Worm (Caenorhabditis elegans): Measurements from ENCODE around the gene Y56A3A.6.
A peak's percentile ranks its signal among the peaks of the same experiment; 100 is the strongest.

Gene Y56A3A.6

DNA sequence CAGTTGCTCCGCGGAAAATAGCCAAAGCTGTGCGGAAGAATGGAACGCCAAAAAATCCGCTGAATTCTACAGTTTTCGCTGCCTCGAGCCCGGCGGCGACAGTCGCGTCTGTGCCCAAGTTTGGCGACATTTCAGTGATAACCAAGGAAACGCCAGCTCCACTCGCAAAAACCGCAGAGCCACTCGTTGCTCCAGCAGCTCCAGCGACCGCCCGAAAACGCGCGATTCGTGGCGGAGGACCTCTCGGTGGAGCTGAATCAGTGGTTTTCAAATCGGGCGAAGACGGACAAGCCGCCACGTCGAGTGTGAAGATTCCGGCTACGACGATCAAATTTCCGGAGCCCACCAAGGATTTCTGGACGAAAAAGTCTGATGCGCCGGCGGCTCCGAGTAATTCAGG, 37.7 kb upstream of the Y56A3A.6 start:
- TF ChIP-seq nhr-41 (GFP tag; IDR thresholded peaks at IDR 0.05) (no peak), duxl-1 (tag; optimal IDR thresholded peaks at IDR 0.05; ENCODE audit: poor library complexity) (no peak), ctbp-1 (GFP tag; IDR thresholded peaks at IDR 0.05) (no peak), attf-4 (tag; optimal IDR thresholded peaks at IDR 0.05) (no peak), set-16 (GFP tag; IDR thresholded peaks at IDR 0.05) (peak; percentile 86), zip-2 (tag; optimal IDR thresholded peaks at IDR 0.05) (no peak), lin-1 (GFP tag; IDR thresholded peaks at IDR 0.05) (no peak)

DNA sequence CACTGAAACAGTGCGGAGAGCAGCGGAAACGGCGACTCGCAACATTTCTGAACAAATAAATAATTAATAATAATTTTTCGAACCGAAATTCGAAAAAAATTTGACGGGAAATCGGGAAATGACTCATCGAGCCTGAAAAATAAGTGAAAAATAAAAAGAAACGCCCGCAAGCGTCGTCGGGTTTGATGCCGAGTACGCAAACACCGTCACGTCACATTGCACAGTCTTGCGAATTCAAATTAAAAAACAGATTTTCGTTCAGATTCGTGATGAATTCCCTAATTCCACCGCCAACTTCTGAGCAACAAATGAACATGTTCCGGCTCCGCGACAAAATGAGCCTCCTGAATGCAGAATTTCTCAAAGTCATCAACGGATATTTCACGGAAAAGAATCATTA, 37.1 kb upstream of the Y56A3A.6 start, which contains the start of the genes ndab-1 and npp-16:
Gene ndab-1 (minus strand): TSS at position 47 of the 400 bp plus-strand sequence.
Gene npp-16 (plus strand): TSS at position 263 of the 400 bp plus-strand sequence.
- TF ChIP-seq nhr-6 (tag; optimal IDR thresholded peaks at IDR 0.05), result no peak
- TF ChIP-seq mes-2 (tag; optimal IDR thresholded peaks at IDR 0.05; ENCODE audit: poor library complexity, severe bottlenecking), result peak; percentile 76
- TF ChIP-seq lim-7 (GFP tag; IDR thresholded peaks at IDR 0.05), result peak; percentile 11; the same call in 1 of the 2 replicates
- TF ChIP-seq lsy-2 (tag; optimal IDR thresholded peaks at IDR 0.05), result peak in 1 of 2 experiments; percentile 43
- no peak for TF ChIP-seq daf-12 (tag; optimal IDR thresholded peaks at IDR 0.05)
- peak; percentile 61 for TF ChIP-seq lin-38 (GFP tag; IDR thresholded peaks at IDR 0.05)
- no peak for TF ChIP-seq dve-1 (tag; optimal IDR thresholded peaks at IDR 0.05; ENCODE audit: insufficient read depth)
- peak; percentile 54 for TF ChIP-seq dpl-1 (GFP tag; optimal IDR thresholded peaks at IDR 0.05)

DNA sequence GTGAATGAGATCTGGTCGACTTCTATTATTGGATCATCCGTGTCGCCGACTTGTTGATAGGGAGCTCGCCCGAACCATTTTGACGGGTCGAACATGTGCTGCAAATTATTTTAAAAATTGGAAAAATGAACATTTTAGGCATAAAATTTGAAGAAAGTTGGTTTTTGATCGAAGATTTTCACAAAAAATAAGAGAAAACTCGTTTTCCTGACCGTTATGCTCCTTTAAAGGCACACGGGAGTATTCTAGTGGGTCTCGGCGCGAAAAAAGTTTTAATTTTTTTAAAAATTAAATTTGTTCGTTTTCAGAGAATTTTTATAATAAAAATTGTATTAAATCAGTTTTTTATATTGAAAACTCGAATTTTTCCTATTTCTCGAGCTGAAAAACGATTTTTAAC, 35.6 kb upstream of the Y56A3A.6 start, which contains the start of gene Y56A3A.16:
Gene Y56A3A.16 (minus strand): TSS at position 101 of the 400 bp plus-strand sequence.
- TF ChIP-seq daf-16 (GFP tag; optimal IDR thresholded peaks at IDR 0.05), result no peak
- no peak for TF ChIP-seq daf-16 (tag; optimal IDR thresholded peaks at IDR 0.05)
- TF ChIP-seq ZK546.5 (tag; optimal IDR thresholded peaks at IDR 0.05), result no peak
- TF ChIP-seq lsy-2 (tag; optimal IDR thresholded peaks at IDR 0.05), result no peak
- TF ChIP-seq unc-62 (GFP tag; optimal IDR thresholded peaks at IDR 0.05 in 1 of 2), result no peak
- no peak for TF ChIP-seq unc-62 (tag; optimal IDR thresholded peaks at IDR 0.05)
- TF ChIP-seq nhr-10 (tag; optimal IDR thresholded peaks at IDR 0.05), result no peak
- TF ChIP-seq sdz-12 (GFP tag; optimal IDR thresholded peaks at IDR 0.05), result no peak
- no peak for TF ChIP-seq nhr-102 (tag; optimal IDR thresholded peaks at IDR 0.05)
- no peak for TF ChIP-seq attf-4 (tag; optimal IDR thresholded peaks at IDR 0.05)
- TF ChIP-seq nhr-111 (GFP tag; optimal IDR thresholded peaks at IDR 0.05), result no peak
- TF ChIP-seq ztf-11 (tag; optimal IDR thresholded peaks at IDR 0.05), result no peak

DNA sequence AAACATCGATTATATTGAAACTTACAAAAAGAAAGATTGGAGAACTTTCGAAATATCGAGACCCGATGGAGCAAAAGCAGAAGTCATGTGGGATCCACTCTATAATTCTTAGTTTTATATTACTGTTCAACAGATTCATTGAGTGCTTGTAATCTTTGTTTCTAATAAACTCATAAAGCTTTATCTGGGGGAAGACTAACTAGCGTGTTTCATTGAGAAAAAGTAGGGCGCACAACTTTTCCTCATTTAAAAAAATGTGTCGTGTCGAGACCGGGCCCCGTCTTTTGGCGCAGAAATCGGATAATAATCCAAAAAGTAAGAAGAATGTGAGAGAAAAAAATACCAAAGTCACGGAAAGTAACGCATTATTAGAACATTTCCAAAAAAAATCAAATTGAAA, 31.2 kb upstream of the Y56A3A.6 start, which contains the start of gene faah-4:
Gene faah-4 (minus strand): TSS at position 101 of the 400 bp plus-strand sequence.
- TF ChIP-seq daf-19 (GFP tag; conservative IDR thresholded peaks at IDR 0.05), result no peak
- peak in 1 of 2 experiments; percentile 13 for TF ChIP-seq unc-62 (GFP tag; optimal IDR thresholded peaks at IDR 0.05 in 1 of 2)
- no peak for TF ChIP-seq unc-62 (tag; optimal IDR thresholded peaks at IDR 0.05)

DNA sequence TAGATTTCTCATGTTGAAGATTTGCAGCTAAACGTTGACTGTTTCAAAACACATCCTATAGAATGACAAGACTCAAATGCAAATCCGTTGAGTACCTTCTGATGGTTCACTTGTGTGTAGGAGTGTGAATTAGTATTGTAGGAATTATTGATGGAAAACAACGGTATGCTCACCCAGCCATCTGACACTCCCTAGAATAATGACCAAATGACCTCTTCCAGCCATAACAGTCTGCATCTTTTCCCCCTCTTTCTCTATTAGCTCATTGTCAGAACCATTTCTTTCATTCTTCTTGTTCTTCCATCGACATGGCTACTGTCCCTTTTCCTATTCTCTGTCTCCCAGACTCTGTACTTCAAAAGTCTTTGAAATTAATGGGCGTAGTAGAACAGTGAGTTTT, 30.1 kb upstream of the Y56A3A.6 start, which contains the start of gene fbxb-24:
Gene fbxb-24 (plus strand): TSS at position 301 of the 400 bp plus-strand sequence.
- TF ChIP-seq F10B5.3 (tag; optimal IDR thresholded peaks at IDR 0.05), result no peak
- TF ChIP-seq F49E8.2 (tag; optimal IDR thresholded peaks at IDR 0.05; ENCODE audit: borderline replicate concordance), result no peak
- TF ChIP-seq ZK546.5 (tag; optimal IDR thresholded peaks at IDR 0.05), result no peak
- no peak for TF ChIP-seq spr-1 (tag; optimal IDR thresholded peaks at IDR 0.05)
- no peak for TF ChIP-seq ceh-62 (tag; optimal IDR thresholded peaks at IDR 0.05)

DNA sequence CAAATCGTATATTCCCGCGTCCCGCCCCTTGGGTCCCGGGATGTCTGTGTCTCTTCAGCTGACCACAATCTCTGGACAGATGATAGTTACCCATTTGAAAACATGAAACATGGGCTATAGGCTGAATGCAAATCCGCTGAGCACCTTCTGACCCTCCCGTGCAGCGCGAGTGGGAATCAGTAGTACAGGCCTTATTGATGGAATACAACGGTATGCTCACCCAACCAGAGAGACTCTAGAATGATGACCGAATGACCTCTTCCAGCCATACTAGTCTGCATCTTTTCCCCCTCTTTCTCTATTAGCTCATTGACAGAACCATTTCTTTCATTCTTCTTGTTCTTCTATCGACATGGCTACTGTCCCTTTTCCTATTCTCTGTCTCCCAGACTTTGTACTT, 28.6 kb upstream of the Y56A3A.6 start, which contains the start of gene sdz-33:
Gene sdz-33 (plus strand): TSS at position 301 of the 400 bp plus-strand sequence.
- TF ChIP-seq dmd-9 (GFP tag; IDR thresholded peaks at IDR 0.05) (no peak), ama-1 (optimal IDR thresholded peaks at IDR 0.05) (no peak), F10B5.3 (tag; optimal IDR thresholded peaks at IDR 0.05) (no peak), hmg-1.1 (GFP tag; IDR thresholded peaks at IDR 0.05) (no peak), Y75B8A.6 (GFP tag; IDR thresholded peaks at IDR 0.05) (no peak), nhr-10 (tag; optimal IDR thresholded peaks at IDR 0.05) (no peak), pha-4 (GFP tag; IDR thresholded peaks at IDR 0.05) (no peak), pha-4 (tag; optimal IDR thresholded peaks at IDR 0.05) (no peak), rbr-2 (tag; optimal IDR thresholded peaks at IDR 0.05) (no peak), aha-1 (tag) (no peak), hif-1 (tag; optimal IDR thresholded peaks at IDR 0.05) (no peak), duxl-1 (tag; optimal IDR thresholded peaks at IDR 0.05; ENCODE audit: poor library complexity) (no peak)

Measured in whole organism, L4 larva.